Worm (Caenorhabditis elegans): ENCODE measurements around the gene R08D7.5.

Gene R08D7.5

ce11 chrIII:8986872-8987271 is 12.9 kb downstream of the R08D7.5 start:
- TF ChIP-seq aha-1 (tag; optimal IDR thresholded peaks at IDR 0.05) = no peak
- TF ChIP-seq rnt-1 (tag; optimal IDR thresholded peaks at IDR 0.05) = no peak
- peak; percentile 69 for TF ChIP-seq nhr-71 (tag; optimal IDR thresholded peaks at IDR 0.05)
- TF ChIP-seq Y116A8C.19 (tag; optimal IDR thresholded peaks at IDR 0.05; ENCODE audit: borderline replicate concordance) = no peak
- TF ChIP-seq fkh-4 (tag; optimal IDR thresholded peaks at IDR 0.05; ENCODE audit: borderline replicate concordance) = no peak
- peak in 1 of 2 experiments; percentile 41 for TF ChIP-seq lsy-2 (tag; optimal IDR thresholded peaks at IDR 0.05)
- TF ChIP-seq lin-35 (GFP tag; optimal IDR thresholded peaks at IDR 0.05) = peak in 1 of 2 experiments; percentile 38
- peak; percentile 93 to 100 (median 98) for TF ChIP-seq elt-3 (tag; optimal IDR thresholded peaks at IDR 0.05)
- TF ChIP-seq dsc-1 (tag; optimal IDR thresholded peaks at IDR 0.05) = peak; percentile 67
- peak; percentile 15 for TF ChIP-seq skn-1 (tag; optimal IDR thresholded peaks at IDR 0.05)
- peak; percentile 37 for TF ChIP-seq pax-3 (tag; optimal IDR thresholded peaks at IDR 0.05)
- TF ChIP-seq tbx-2 (tag; optimal IDR thresholded peaks at IDR 0.05) = peak; percentile 47
- TF ChIP-seq nhr-11 (tag; optimal IDR thresholded peaks at IDR 0.05) = no peak
- no peak for TF ChIP-seq nhr-90 (tag; optimal IDR thresholded peaks at IDR 0.05; ENCODE audit: poor library complexity)
- 0 out of 2 replicates have a peak, but pooled peaks have one; percentile 4 for TF ChIP-seq nhr-19 (GFP tag; conservative IDR thresholded peaks at IDR 0.05)
- TF ChIP-seq nhr-85 (tag) = peak; percentile 88
- peak; percentile 47 for TF ChIP-seq nhr-20 (tag; optimal IDR thresholded peaks at IDR 0.05)
- TF ChIP-seq lir-3 (tag; optimal IDR thresholded peaks at IDR 0.05; ENCODE audit: poor library complexity) = no peak
- TF ChIP-seq tlp-1 (tag; optimal IDR thresholded peaks at IDR 0.05) = no peak
- peak; percentile 84 for TF ChIP-seq lin-14 (GFP tag; optimal IDR thresholded peaks at IDR 0.05)
- no peak for TF ChIP-seq efl-1 (optimal IDR thresholded peaks at IDR 0.05)
- peak in 1 of 2 experiments; percentile 39 for TF ChIP-seq efl-1 (GFP tag; optimal IDR thresholded peaks at IDR 0.05 in 1 of 2)
- peak; percentile 53 for TF ChIP-seq snu-23 (GFP tag; optimal IDR thresholded peaks at IDR 0.05)
- TF ChIP-seq C16A3.4 (tag; optimal IDR thresholded peaks at IDR 0.05) = peak; percentile 8
- TF ChIP-seq nhr-76 (tag; optimal IDR thresholded peaks at IDR 0.05) = no peak
- peak; percentile 85 for TF ChIP-seq blmp-1 (tag; optimal IDR thresholded peaks at IDR 0.05)
- peak in 1 of 2 experiments; percentile 55 for TF ChIP-seq mdl-1 (tag; optimal IDR thresholded peaks at IDR 0.05)

ce11 chrIII:8988061-8988460 is 14.1 kb downstream of the R08D7.5 start:
- peak; percentile 70 for TF ChIP-seq pax-3 (tag; optimal IDR thresholded peaks at IDR 0.05)
- peak; percentile 95 for TF ChIP-seq dsc-1 (tag; optimal IDR thresholded peaks at IDR 0.05)
- peak; percentile 52 for TF ChIP-seq sox-4 (tag; optimal IDR thresholded peaks at IDR 0.05)
- TF ChIP-seq C04F5.9 (tag; optimal IDR thresholded peaks at IDR 0.05) = no peak
- TF ChIP-seq egl-27 (tag; optimal IDR thresholded peaks at IDR 0.05) = no peak
- TF ChIP-seq nhr-47 (tag; optimal IDR thresholded peaks at IDR 0.05) = peak; percentile 34
- no peak for TF ChIP-seq lin-15B (tag; optimal IDR thresholded peaks at IDR 0.05)

ce11 chrIII:8988544-8988943 is 14.6 kb downstream of the R08D7.5 start:
- peak in 1 of 3 experiments; percentile 14 for TF ChIP-seq ceh-82 (tag; optimal IDR thresholded peaks at IDR 0.05)
- peak; percentile 64 for TF ChIP-seq lin-14 (GFP tag; optimal IDR thresholded peaks at IDR 0.05)
- no peak for TF ChIP-seq tlp-1 (tag; optimal IDR thresholded peaks at IDR 0.05)
- TF ChIP-seq fkh-4 (tag; optimal IDR thresholded peaks at IDR 0.05; ENCODE audit: borderline replicate concordance) = no peak
- TF ChIP-seq xbp-1 (tag; optimal IDR thresholded peaks at IDR 0.05) = no peak
- no peak for TF ChIP-seq lir-3 (tag; optimal IDR thresholded peaks at IDR 0.05; ENCODE audit: poor library complexity)
- TF ChIP-seq ztf-11 (tag; optimal IDR thresholded peaks at IDR 0.05) = no peak
- TF ChIP-seq snu-23 (GFP tag; optimal IDR thresholded peaks at IDR 0.05) = no peak
- TF ChIP-seq fkh-8 (tag; optimal IDR thresholded peaks at IDR 0.05) = peak; percentile 39
- no peak for TF ChIP-seq zag-1 (tag; optimal IDR thresholded peaks at IDR 0.05)
- TF ChIP-seq nhr-71 (tag; optimal IDR thresholded peaks at IDR 0.05) = no peak
- TF ChIP-seq egl-27 (tag; optimal IDR thresholded peaks at IDR 0.05) = no peak
- TF ChIP-seq pax-3 (tag; optimal IDR thresholded peaks at IDR 0.05) = no peak
- no peak for TF ChIP-seq elt-3 (tag; optimal IDR thresholded peaks at IDR 0.05)
- peak; percentile 2 for TF ChIP-seq skn-1 (tag; optimal IDR thresholded peaks at IDR 0.05)
- no peak for TF ChIP-seq ceh-63 (GFP tag; optimal IDR thresholded peaks at IDR 0.05)
- TF ChIP-seq nhr-85 (tag) = no peak
- no peak for TF ChIP-seq fkh-10 (GFP tag; optimal IDR thresholded peaks at IDR 0.05)
- TF ChIP-seq C16A3.4 (tag; optimal IDR thresholded peaks at IDR 0.05) = no peak
- no peak for TF ChIP-seq lin-35 (GFP tag; optimal IDR thresholded peaks at IDR 0.05)
- TF ChIP-seq nhr-237 (tag; optimal IDR thresholded peaks at IDR 0.05) = no peak
- TF ChIP-seq efl-3 (GFP tag; optimal IDR thresholded peaks at IDR 0.05) = no peak
- no peak for TF ChIP-seq sox-4 (tag; optimal IDR thresholded peaks at IDR 0.05)
- no peak for TF ChIP-seq ztf-4 (tag; optimal IDR thresholded peaks at IDR 0.05)
- TF ChIP-seq lsy-2 (tag; optimal IDR thresholded peaks at IDR 0.05) = peak in 1 of 2 experiments; percentile 9
- no peak for TF ChIP-seq swsn-7 (tag; optimal IDR thresholded peaks at IDR 0.05)
- no peak for TF ChIP-seq unc-130 (tag; optimal IDR thresholded peaks at IDR 0.05)
- no peak for TF ChIP-seq mef-2 (tag; optimal IDR thresholded peaks at IDR 0.05)
- TF ChIP-seq vab-15 (tag; optimal IDR thresholded peaks at IDR 0.05) = no peak
- no peak for TF ChIP-seq ceh-90 (tag; optimal IDR thresholded peaks at IDR 0.05)
